Worm (Caenorhabditis elegans) whole organism, mixed stage, embryonic: ENCODE measurements around the gene K07E3.4.

Experiments used
- bed-3 ChIP-seq: fragments of 200-800 bp; sonication (Bioruptor generic); optimal IDR thresholded peaks from 3 replicates; lab custom pipeline; 2018; ENCODE audit warnings: mild to moderate bottlenecking, missing genetic modification characterization, moderate library complexity, missing compliant biosample characterization
- mep-1 ChIP-seq: fragments of 150-350 bp; optimal IDR thresholded peaks from 2 replicates; lab custom pipeline; 2017; ENCODE audit warnings: missing biosample characterization, missing genetic modification reagents, missing genetic modification characterization, inconsistent platforms
- nhr-28 ChIP-seq: fragments of 150-350 bp; optimal IDR thresholded peaks from 2 replicates; lab custom pipeline; 2014; ENCODE audit warnings: missing biosample characterization, missing genetic modification characterization
- nhr-76 ChIP-seq: sonication (generic microtip); optimal IDR thresholded peaks from 2 replicates; lab custom pipeline; 2017; ENCODE audit warnings: missing biosample characterization, missing genetic modification characterization
- snpc-4 ChIP-seq: fragments of 150-350 bp; optimal IDR thresholded peaks from 2 replicates; lab custom pipeline; 2014; ENCODE audit warnings: missing biosample characterization, missing genetic modification characterization

ce11 chrX:8086450-8086724 lies 2.6 kb upstream of the K07E3.4 start, which contains the start of gene dao-3:
- TF ChIP-seq bed-3 (GFP tag; lab: Kevin White, UChicago) (no peak), nhr-28 (no peak), snpc-4 (tag; lab: Kevin White, UChicago) (no peak), nhr-76 (tag; lab: Kevin White, UChicago) (no peak), mep-1 (no peak)
